Worm (Caenorhabditis elegans): ENCODE measurements around the gene K10G6.5.

Gene K10G6.5

ce11 chrII:4025462-4025861, 38.4 kb downstream of the K10G6.5 start, which contains the start of gene K07D4.5:
Gene K07D4.5, minus strand, starts transcription at chrII:4025562.
- TF ChIP-seq gei-8 (GFP tag; optimal IDR thresholded peaks at IDR 0.05), result no peak

ce11 chrII:4028276-4028675, 41.2 kb downstream of the K10G6.5 start, which contains the start of gene K07D4.9:
Gene K07D4.9, plus strand, starts transcription at chrII:4028576.
- TF ChIP-seq zfp-2 (tag; optimal IDR thresholded peaks at IDR 0.05), result no peak
- TF ChIP-seq mxl-2 (GFP tag; conservative IDR thresholded peaks at IDR 0.05), result no peak
- TF ChIP-seq aly-2 (tag; optimal IDR thresholded peaks at IDR 0.05), result no peak
- TF ChIP-seq nhr-28 (tag; optimal IDR thresholded peaks at IDR 0.05), result no peak
- no peak for TF ChIP-seq cey-2 (tag; optimal IDR thresholded peaks at IDR 0.05; ENCODE audit: borderline replicate concordance, insufficient read depth)
- TF ChIP-seq egl-43 (GFP tag; IDR thresholded peaks at IDR 0.05), result no peak
- TF ChIP-seq ceh-44 (GFP tag; IDR thresholded peaks at IDR 0.05), result no peak
- TF ChIP-seq saeg-2 (GFP tag; IDR thresholded peaks at IDR 0.05), result no peak
- TF ChIP-seq dpl-1 (GFP tag; optimal IDR thresholded peaks at IDR 0.05), result no peak
- no peak for TF ChIP-seq lir-3 (tag; optimal IDR thresholded peaks at IDR 0.05)
- TF ChIP-seq sdz-12 (GFP tag; optimal IDR thresholded peaks at IDR 0.05), result no peak
- TF ChIP-seq attf-4 (tag; optimal IDR thresholded peaks at IDR 0.05), result no peak
- TF ChIP-seq pqm-1 (tag; optimal IDR thresholded peaks at IDR 0.05), result no peak
- no peak for TF ChIP-seq spr-1 (tag; optimal IDR thresholded peaks at IDR 0.05)
- no peak for TF ChIP-seq hlh-30 (tag; optimal IDR thresholded peaks at IDR 0.05; ENCODE audit: insufficient read depth)
- no peak for TF ChIP-seq fos-1 (tag; optimal IDR thresholded peaks at IDR 0.05)
- no peak for TF ChIP-seq tag-97 (GFP tag; IDR thresholded peaks at IDR 0.05)
- no peak for TF ChIP-seq mdt-29 (GFP tag; IDR thresholded peaks at IDR 0.05)

DNA sequence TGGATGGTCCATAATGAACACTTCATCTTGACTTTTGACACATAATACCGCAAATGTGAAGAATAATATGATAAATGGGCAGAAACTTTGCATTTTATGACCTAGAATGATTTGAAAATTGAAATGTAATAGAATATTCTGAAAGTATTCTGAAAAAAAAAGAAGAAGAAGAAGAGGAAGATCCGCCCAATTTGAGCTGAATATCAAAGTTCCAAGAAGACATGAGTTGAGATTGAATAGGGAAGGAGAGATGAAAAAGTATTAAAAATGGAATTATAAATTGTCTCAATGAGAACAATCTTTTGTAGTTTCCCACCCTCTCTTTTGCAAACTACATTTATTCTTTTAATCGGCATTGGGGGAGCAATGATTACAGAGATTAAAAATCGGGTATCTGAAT, 45.2 kb downstream of the K10G6.5 start, which contains the start of gene K07D4.4:
Gene K07D4.4 (minus strand): TSS at position 101 of the 400 bp plus-strand sequence.
- TF ChIP-seq ceh-44 (GFP tag; IDR thresholded peaks at IDR 0.05), result no peak
- TF ChIP-seq F49E8.2 (tag; optimal IDR thresholded peaks at IDR 0.05; ENCODE audit: borderline replicate concordance), result no peak
- TF ChIP-seq nhr-28 (tag; optimal IDR thresholded peaks at IDR 0.05), result no peak
- no peak for TF ChIP-seq lin-38 (GFP tag; IDR thresholded peaks at IDR 0.05)
- no peak for TF ChIP-seq hlh-11 (tag; optimal IDR thresholded peaks at IDR 0.05)
- TF ChIP-seq nhr-48 (tag; optimal IDR thresholded peaks at IDR 0.05), result no peak
- no peak for TF ChIP-seq nhr-11 (tag; optimal IDR thresholded peaks at IDR 0.05)
- TF ChIP-seq zip-11 (GFP tag; IDR thresholded peaks at IDR 0.05), result no peak
- TF ChIP-seq zip-2 (tag; optimal IDR thresholded peaks at IDR 0.05), result no peak
- no peak for TF ChIP-seq snpc-4 (tag; optimal IDR thresholded peaks at IDR 0.05)
- no peak for TF ChIP-seq F44E2.7 (GFP tag; IDR thresholded peaks at IDR 0.05)
- no peak for TF ChIP-seq nhr-42 (GFP tag; IDR thresholded peaks at IDR 0.05)
- no peak for TF ChIP-seq dve-1 (tag; optimal IDR thresholded peaks at IDR 0.05; ENCODE audit: insufficient read depth)
- no peak for TF ChIP-seq lin-15B (tag; optimal IDR thresholded peaks at IDR 0.05)
- no peak for TF ChIP-seq daf-12 (tag; optimal IDR thresholded peaks at IDR 0.05)
- no peak for TF ChIP-seq dmd-8 (GFP tag; IDR thresholded peaks at IDR 0.05)

Measured in whole organism, L4 larva.